Fruit fly (Drosophila melanogaster) whole organism, prepupa: Measurements from ENCODE around the gene CG10154.

Experiments used
- Blimp-1 ChIP-seq: fragments of 200-800 bp; sonication (Bioruptor generic); optimal IDR thresholded peaks from 3 replicates; lab custom pipeline; 2017; ENCODE audit warnings: missing biosample characterization, missing genetic modification characterization, mild to moderate bottlenecking, moderate library complexity, missing genetic modification reagents
- CG8632 ChIP-seq: fragments of 200-800 bp; sonication (Bioruptor generic); optimal IDR thresholded peaks from 3 replicates; lab custom pipeline; 2016; ENCODE audit warnings: missing biosample characterization, missing genetic modification characterization
- Hr38 ChIP-seq: sonication (Bioruptor generic); optimal IDR thresholded peaks from 2 replicates; lab custom pipeline; 2016; ENCODE audit warnings: missing biosample characterization, missing genetic modification characterization
- Lpt ChIP-seq: fragments of 200-800 bp; sonication (Bioruptor generic); optimal IDR thresholded peaks from 3 replicates; lab custom pipeline; 2016; ENCODE audit warnings: missing biosample characterization, missing genetic modification characterization
- Sox102F ChIP-seq: fragments of 200-800 bp; sonication (Bioruptor generic); optimal IDR thresholded peaks from 2 replicates; lab custom pipeline; 2016; ENCODE audit warnings: missing biosample characterization, mild to moderate bottlenecking, missing genetic modification characterization
- achi ChIP-seq: fragments of 200-800 bp; sonication (Bioruptor generic); optimal IDR thresholded peaks from 3 replicates; lab custom pipeline; 2016; ENCODE audit warnings: missing biosample characterization, missing genetic modification characterization
- acj6 ChIP-seq: fragments of 200-800 bp; sonication (Bioruptor generic); optimal IDR thresholded peaks from 3 replicates; lab custom pipeline; 2016; ENCODE audit warnings: missing biosample characterization, missing genetic modification characterization
- dsx ChIP-seq: fragments of 200-800 bp; optimal IDR thresholded peaks from 3 replicates; lab custom pipeline; 2019; ENCODE audit warnings: missing biosample characterization, mild to moderate bottlenecking, missing genetic modification characterization, moderate library complexity; ENCODE audit not compliant: poor library complexity, severe bottlenecking
- salr ChIP-seq, 2 experiments: fragments of 200-800 bp; sonication (Bioruptor generic); optimal IDR thresholded peaks; 3 replicates each; lab custom pipeline; 2016 to 2018; ENCODE audit warnings: missing biosample characterization in 2 of 2, missing genetic modification characterization in 2 of 2, mild to moderate bottlenecking in 1 of 2

DNA sequence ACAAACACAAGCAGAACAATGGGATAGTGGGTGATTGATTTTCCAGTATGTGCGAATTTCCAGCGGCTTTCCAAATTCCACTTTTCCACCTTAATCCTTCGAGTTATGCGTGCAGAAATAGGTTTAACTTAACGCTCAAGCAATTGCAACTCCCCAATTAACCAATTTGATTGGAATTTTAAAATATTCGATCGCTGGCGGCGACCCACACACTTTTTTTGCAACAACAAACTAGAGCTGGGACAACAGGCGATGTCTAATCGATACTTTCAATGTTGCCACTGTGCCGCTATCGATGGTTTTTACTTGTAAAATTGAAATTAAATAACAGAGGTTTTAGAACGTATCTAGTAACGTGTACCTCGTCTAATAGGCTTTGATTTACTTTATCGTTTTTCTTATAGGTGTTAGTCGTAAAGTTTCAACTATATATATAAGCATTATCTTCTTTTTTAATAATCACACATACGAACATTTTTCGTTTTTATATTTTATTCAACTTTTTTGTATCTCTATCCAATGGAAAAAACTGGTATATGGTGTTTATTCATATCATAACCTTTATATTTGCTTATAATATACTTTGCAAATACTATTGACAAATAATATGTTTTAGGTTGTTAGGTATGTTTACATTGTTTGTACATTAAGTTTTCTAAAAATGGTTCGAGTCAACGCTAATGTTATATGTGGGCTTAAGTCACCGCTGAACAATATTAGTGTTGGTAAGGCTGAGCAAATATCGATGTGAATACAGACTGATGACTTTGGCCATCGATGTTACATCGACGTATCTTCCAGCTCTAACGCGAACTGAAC, 49.3 kb upstream of the CG10154 start, which contains the start of the genes Abp1 and Tgi:
- no peak for TF ChIP-seq Lpt (GFP tag; lab: Kevin White, UChicago)
- no peak for TF ChIP-seq dsx (GFP tag; lab: Kevin White, UChicago)
- TF ChIP-seq salr (GFP tag; optimal IDR thresholded peaks at IDR 0.05; lab: Kevin White, UChicago) = no peak
- no peak for TF ChIP-seq achi (GFP tag; lab: Kevin White, UChicago)
- no peak for TF ChIP-seq Blimp-1
- TF ChIP-seq acj6 (GFP tag; lab: Kevin White, UChicago) = no peak
- no peak for TF ChIP-seq CG8632
- no peak for TF ChIP-seq Sox102F (GFP tag; lab: Kevin White, UChicago)
- TF ChIP-seq Hr38 (GFP tag; lab: Kevin White, UChicago) = no peak
